Worm (Caenorhabditis elegans) whole organism, young adult: ENCODE measurements around the gene mbk-2.

Experiments
- athp-1 ChIP-seq: sonication (generic microtip); optimal IDR thresholded peaks from 2 replicates; lab custom pipeline; 2017; ENCODE audit warnings: mild to moderate bottlenecking, missing genetic modification characterization, missing compliant biosample characterization
- dpff-1 ChIP-seq: sonication (generic microtip); optimal IDR thresholded peaks from 2 replicates; lab custom pipeline; 2017; ENCODE audit warnings: mild to moderate bottlenecking, missing genetic modification characterization, missing compliant biosample characterization
- madf-10 ChIP-seq: sonication (generic microtip); optimal IDR thresholded peaks from 2 replicates; lab custom pipeline; 2016; ENCODE audit warnings: mild to moderate bottlenecking, missing genetic modification characterization, missing compliant biosample characterization
- mxl-1 ChIP-seq: sonication (generic microtip); optimal IDR thresholded peaks from 2 replicates; lab custom pipeline; 2016; ENCODE audit warnings: missing genetic modification characterization, missing compliant biosample characterization

DNA sequence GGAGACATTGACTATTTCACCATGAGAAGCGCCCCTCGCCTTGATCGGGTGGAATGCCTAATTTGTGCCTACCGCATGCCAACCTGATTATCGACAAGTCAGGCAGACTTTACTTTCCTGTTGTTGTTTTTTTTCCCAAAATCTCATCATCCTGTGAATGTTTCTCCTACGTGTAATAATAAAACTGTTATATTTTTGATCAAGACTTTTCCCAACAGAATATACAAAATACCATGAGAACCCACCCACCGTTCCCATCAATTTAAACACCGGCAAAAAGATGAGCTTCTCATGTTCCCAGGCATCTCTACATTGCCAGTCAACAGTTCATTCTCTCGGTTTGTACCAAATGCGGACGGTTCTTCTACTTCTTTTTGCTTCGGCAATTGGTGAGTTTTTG lies 37.9 kb downstream of the mbk-2 start, which contains the start of gene scl-9:
- TF ChIP-seq athp-1 (tag; lab: Kevin White, UChicago) (no peak), dpff-1 (tag; lab: Kevin White, UChicago) (no peak), mxl-1 (no peak), madf-10 (tag; lab: Kevin White, UChicago) (no peak)
